Fruit fly (Drosophila melanogaster): Measurements from ENCODE around the gene CG4025.

The CG4025 gene

dm6 chrX:2071878-2072817 is 4.6 kb upstream of the CG4025 start, which contains the start of gene Rtca (continued):
- TF ChIP-seq Hr4 (GFP tag; optimal IDR thresholded peaks at IDR 0.05) (peak; percentile 89), Blimp-1 (GFP tag; optimal IDR thresholded peaks at IDR 0.05) (peak; percentile 65), CG11294 (GFP tag; IDR thresholded peaks at IDR 0.05) (peak; percentile 75), fd85E (GFP tag; optimal IDR thresholded peaks at IDR 0.05) (peak; percentile 89), Sox102F (GFP tag; optimal IDR thresholded peaks at IDR 0.05) (peak; percentile 91), vri (GFP tag; optimal IDR thresholded peaks at IDR 0.05) (peak; percentile 87), CG11902 (GFP tag; optimal IDR thresholded peaks at IDR 0.05) (peak; percentile 84), ss (GFP tag; optimal IDR thresholded peaks at IDR 0.05) (peak; percentile 85 to 88), CG8632 (GFP tag; optimal IDR thresholded peaks at IDR 0.05) (peak; percentile 86), spab (GFP tag; optimal IDR thresholded peaks at IDR 0.05) (peak; percentile 84), fd59A (GFP tag; optimal IDR thresholded peaks at IDR 0.05) (peak; percentile 87), net (GFP tag; optimal IDR thresholded peaks at IDR 0.05) (peak; percentile 90), lz (GFP tag; optimal IDR thresholded peaks at IDR 0.05) (peak; percentile 89), CG3032 (tag; optimal IDR thresholded peaks at IDR 0.05) (peak; percentile 86), fkh (GFP tag; optimal IDR thresholded peaks at IDR 0.05) (peak; percentile 15)

dm6 chrX:2073325-2073724 is 3.4 kb upstream of the CG4025 start, which contains the start of gene CG4199:
CG4199 (minus strand) TSS chrX:2073483.
- TF ChIP-seq CG6163 (GFP tag; IDR thresholded peaks at IDR 0.05) = no peak
- no peak for TF ChIP-seq fd85E (GFP tag; optimal IDR thresholded peaks at IDR 0.05)
- peak; percentile 6 for TF ChIP-seq esn (GFP tag; optimal IDR thresholded peaks at IDR 0.05)
- TF ChIP-seq CG1621 (tag; optimal IDR thresholded peaks at IDR 0.05) = peak; percentile 19
- TF ChIP-seq Sox14 (GFP tag; optimal IDR thresholded peaks at IDR 0.05) = peak; percentile 14
- TF ChIP-seq Sox15 (GFP tag; optimal IDR thresholded peaks at IDR 0.05) = no peak
- no peak for TF ChIP-seq Eip93F (GFP tag; optimal IDR thresholded peaks at IDR 0.05)
- no peak for TF ChIP-seq fd59A (GFP tag; optimal IDR thresholded peaks at IDR 0.05)
- TF ChIP-seq Eip78C (GFP tag) = peak; percentile 41
- TF ChIP-seq achi (GFP tag; optimal IDR thresholded peaks at IDR 0.05) = peak; percentile 32
- no peak for TF ChIP-seq CG8119 (GFP tag; IDR thresholded peaks at IDR 0.05)
- peak; percentile 57 for TF ChIP-seq fkh (GFP tag; optimal IDR thresholded peaks at IDR 0.05)
- no peak for TF ChIP-seq CG11902 (GFP tag; optimal IDR thresholded peaks at IDR 0.05)
- no peak for TF ChIP-seq Ets21C (GFP tag; optimal IDR thresholded peaks at IDR 0.05)

dm6 chrX:2075846-2076377 is 854 bp upstream of the CG4025 start, which contains the start of gene CG4045:
CG4045 (minus strand) TSS chrX:2075900.
- TF ChIP-seq CG15336 (GFP tag; IDR thresholded peaks at IDR 0.05) (peak; percentile 9; the same call in 1 of the 2 replicates), CG3032 (tag; optimal IDR thresholded peaks at IDR 0.05) (peak; percentile 30), Eip78C (GFP tag) (peak; percentile 33), Eip93F (GFP tag; optimal IDR thresholded peaks at IDR 0.05) (no peak), svp (GFP tag) (peak; percentile 73), OdsH (GFP tag; optimal IDR thresholded peaks at IDR 0.05) (peak; percentile 1), CG6854 (GFP tag; optimal IDR thresholded peaks at IDR 0.05) (no peak), topi (GFP tag; optimal IDR thresholded peaks at IDR 0.05) (peak; percentile 2)

- peak; percentile 25 for TF ChIP-seq CG16779 (tag; optimal IDR thresholded peaks at IDR 0.05)
- TF ChIP-seq net (GFP tag; optimal IDR thresholded peaks at IDR 0.05) = no peak
- peak in 1 of 2 experiments; percentile 2 for TF ChIP-seq salr (GFP tag; optimal IDR thresholded peaks at IDR 0.05)
- peak; percentile 30; the same call in 1 of the 2 replicates for TF ChIP-seq CG15336 (GFP tag; IDR thresholded peaks at IDR 0.05)
- TF ChIP-seq Sox102F (GFP tag; optimal IDR thresholded peaks at IDR 0.05) = no peak
- no peak for TF ChIP-seq Met (GFP tag; optimal IDR thresholded peaks at IDR 0.05)
- TF ChIP-seq Smox (GFP tag; optimal IDR thresholded peaks at IDR 0.05) = no peak
- peak; percentile 6 for TF ChIP-seq CG3919 (GFP tag; optimal IDR thresholded peaks at IDR 0.05)
- TF ChIP-seq CG10631 (GFP tag; optimal IDR thresholded peaks at IDR 0.05) = no peak
- no peak for TF ChIP-seq CG8319 (GFP tag; optimal IDR thresholded peaks at IDR 0.05)
- TF ChIP-seq eg (GFP tag; IDR thresholded peaks at IDR 0.05) = 0 out of 3 replicates have a peak, but pooled peaks have one; percentile 7
- 0 out of 3 replicates have a peak, but pooled peaks have one; percentile 26 for TF ChIP-seq CG6163 (GFP tag; IDR thresholded peaks at IDR 0.05)
- peak; percentile 85 for TF ChIP-seq CG6854 (GFP tag; optimal IDR thresholded peaks at IDR 0.05)
- TF ChIP-seq CG32006 (GFP tag; optimal IDR thresholded peaks at IDR 0.05) = no peak
- no peak for TF ChIP-seq OdsH (GFP tag; optimal IDR thresholded peaks at IDR 0.05)
- no peak for TF ChIP-seq topi (GFP tag; optimal IDR thresholded peaks at IDR 0.05)
- TF ChIP-seq lz (GFP tag; optimal IDR thresholded peaks at IDR 0.05) = peak; percentile 21
- TF ChIP-seq fkh (GFP tag; optimal IDR thresholded peaks at IDR 0.05) = peak; percentile 11
- no peak for TF ChIP-seq CG7368 (GFP tag; optimal IDR thresholded peaks at IDR 0.05)
- TF ChIP-seq Hr39 (GFP tag; optimal IDR thresholded peaks at IDR 0.05) = no peak
Measured at dm6 chrX:2080367-2080927, 3.7 kb downstream of the CG4025 start, which contains the start of the genes CG16903 and Unc-76. CG16903 (minus strand) TSS chrX:2080405. Unc-76 (plus strand) TSS chrX:2080610.
